Worm (Caenorhabditis elegans): ENCODE measurements around the gene pqn-31.

The pqn-31 gene

ce11 chrV:9095613-9096317 is 13.6 kb upstream of the pqn-31 start, which contains the start of gene F21C10.10:
Gene F21C10.10 (plus strand): TSS chrV:9096267.
- TF ChIP-seq rcor-1 (GFP tag; IDR thresholded peaks at IDR 0.05) (no peak), let-526 (GFP tag; IDR thresholded peaks at IDR 0.05) (0 out of 2 replicates have a peak, but pooled peaks have one; percentile 34), nhr-179 (tag; optimal IDR thresholded peaks at IDR 0.05) (no peak), zfh-2 (GFP tag; conservative IDR thresholded peaks at IDR 0.05) (no peak), F10E7.11 (tag; optimal IDR thresholded peaks at IDR 0.05) (no peak), B0019.2 (GFP tag; conservative IDR thresholded peaks at IDR 0.05) (no peak), lin-26 (GFP tag; IDR thresholded peaks at IDR 0.05) (peak; percentile 71; the same call in 1 of the 2 replicates), snpc-3.4 (tag; optimal IDR thresholded peaks at IDR 0.05) (no peak), xnd-1 (tag; optimal IDR thresholded peaks at IDR 0.05) (no peak), attf-3 (GFP tag; conservative IDR thresholded peaks at IDR 0.05) (no peak), K12H6.12 (tag; optimal IDR thresholded peaks at IDR 0.05) (peak; percentile 67), lin-54 (GFP tag; optimal IDR thresholded peaks at IDR 0.05) (peak; percentile 55), ceh-27 (GFP tag; optimal IDR thresholded peaks at IDR 0.05) (peak; percentile 80), tbx-9 (tag; optimal IDR thresholded peaks at IDR 0.05; ENCODE audit: borderline replicate concordance) (no peak), F23B12.7 (tag; optimal IDR thresholded peaks at IDR 0.05; ENCODE audit: insufficient read depth) (peak; percentile 15), nhr-80 (tag; optimal IDR thresholded peaks at IDR 0.05) (peak; percentile 81), K11D2.4 (GFP tag; IDR thresholded peaks at IDR 0.05) (peak; percentile 80), lsy-27 (tag; optimal IDR thresholded peaks at IDR 0.05; ENCODE audit: borderline replicate concordance, insufficient read depth) (no peak), Y53F4B.3 (GFP tag; IDR thresholded peaks at IDR 0.05) (no peak), ekl-4 (GFP tag; IDR thresholded peaks at IDR 0.05) (peak; percentile 58), T07F8.4 (tag; optimal IDR thresholded peaks at IDR 0.05) (no peak), Y56A3A.18 (GFP tag; IDR thresholded peaks at IDR 0.05) (no peak), somi-1 (GFP tag; optimal IDR thresholded peaks at IDR 0.05) (peak; percentile 87), hmg-1.2 (GFP tag; IDR thresholded peaks at IDR 0.05) (peak; percentile 90), attf-5 (GFP tag; optimal IDR thresholded peaks at IDR 0.05) (peak; percentile 79), ceh-100 (GFP tag; IDR thresholded peaks at IDR 0.05) (no peak), lag-1 (GFP tag; IDR thresholded peaks at IDR 0.05) (no peak), efl-1 (GFP tag; optimal IDR thresholded peaks at IDR 0.05) (no peak), C17E4.6 (GFP tag; IDR thresholded peaks at IDR 0.05) (no peak), dpl-1 (GFP tag; optimal IDR thresholded peaks at IDR 0.05) (no peak), F57C9.4 (tag; optimal IDR thresholded peaks at IDR 0.05) (no peak), tbp1 (GFP tag; optimal IDR thresholded peaks at IDR 0.05) (peak; percentile 54), ztf-26 (tag; optimal IDR thresholded peaks at IDR 0.05) (peak; percentile 87), F37B4.10 (GFP tag; IDR thresholded peaks at IDR 0.05) (no peak), nhr-90 (tag; optimal IDR thresholded peaks at IDR 0.05) (peak; percentile 27), ccch-3 (GFP tag; optimal IDR thresholded peaks at IDR 0.05) (no peak), aptf-3 (GFP tag; IDR thresholded peaks at IDR 0.05) (no peak), F22D6.2 (tag; optimal IDR thresholded peaks at IDR 0.05) (peak; percentile 94), ceh-79 (tag; optimal IDR thresholded peaks at IDR 0.05) (no peak), hlh-26 (GFP tag; conservative IDR thresholded peaks at IDR 0.05) (no peak), lir-1 (GFP tag; conservative IDR thresholded peaks at IDR 0.05) (no peak), ztf-28 (GFP tag; IDR thresholded peaks at IDR 0.05) (no peak), B0336.3 (GFP tag; IDR thresholded peaks at IDR 0.05) (peak; percentile 59; the same call in 1 of the 2 replicates), egl-44 (GFP tag; IDR thresholded peaks at IDR 0.05) (peak; percentile 42; the same call in 1 of the 2 replicates), snpc-4 (GFP tag; optimal IDR thresholded peaks at IDR 0.05) (no peak), snpc-4 (tag; optimal IDR thresholded peaks at IDR 0.05) (peak in 2 of 4 experiments; percentile 22 to 48), Y95B8A.8 (GFP tag; IDR thresholded peaks at IDR 0.05) (no peak), pbrm-1 (GFP tag; IDR thresholded peaks at IDR 0.05) (peak; percentile 51; the same call in 1 of the 2 replicates)
